Fruit fly (Drosophila melanogaster): ENCODE measurements around the gene GluRS-m.

Gene GluRS-m

DNA sequence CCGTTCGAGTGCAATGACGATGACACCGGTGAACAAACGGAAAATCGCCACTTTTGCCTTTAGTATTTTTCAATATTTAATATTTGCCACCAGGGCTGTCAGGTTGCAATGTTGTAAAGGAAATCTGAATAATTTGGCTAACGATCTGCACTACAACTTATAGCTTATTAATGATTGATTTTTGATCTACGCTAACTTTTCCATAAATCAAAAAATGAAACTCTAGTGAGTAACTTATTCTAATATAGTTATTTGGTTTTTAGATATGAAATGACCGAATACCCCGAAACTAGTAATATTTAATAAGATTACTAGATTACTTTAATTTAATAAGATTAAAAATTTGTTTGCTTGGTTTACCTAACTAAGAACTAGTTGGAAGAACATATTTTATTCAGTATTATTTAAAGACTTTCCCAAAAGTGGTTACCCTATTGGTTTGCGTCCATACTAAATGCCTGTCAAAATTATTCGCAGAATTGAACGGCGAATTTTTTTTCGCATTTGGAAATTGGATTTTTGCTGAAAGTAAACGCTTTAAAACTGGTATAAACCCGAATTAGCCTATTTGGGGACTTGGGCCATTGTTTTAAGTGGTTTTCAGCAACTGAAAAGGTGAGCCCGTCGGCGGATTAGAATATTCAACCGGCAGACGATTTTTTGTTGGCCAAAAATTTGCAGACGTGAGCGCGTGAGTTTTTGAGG lies 30.9 kb downstream of the GluRS-m start, which contains the start of the genes Agpat3 and RAF2 (continued):
- peak; percentile 57 for TF ChIP-seq CG7839 (tag; optimal IDR thresholded peaks at IDR 0.05)
- no peak for TF ChIP-seq CG3281 (GFP tag; optimal IDR thresholded peaks at IDR 0.05)
- peak; percentile 13 for TF ChIP-seq Nf-YC (tag; optimal IDR thresholded peaks at IDR 0.05)
- TF ChIP-seq gfzf (GFP tag; optimal IDR thresholded peaks at IDR 0.05) = peak; percentile 80
- TF ChIP-seq bcd (GFP tag; optimal IDR thresholded peaks at IDR 0.05) = peak; percentile 36
- TF ChIP-seq CG12391 (tag; optimal IDR thresholded peaks at IDR 0.05) = peak; percentile 73
- TF ChIP-seq pnt (GFP tag; optimal IDR thresholded peaks at IDR 0.05) = no peak
- TF ChIP-seq chif (GFP tag; optimal IDR thresholded peaks at IDR 0.05) = peak; percentile 21 to 28
- TF ChIP-seq NC2β (GFP tag; optimal IDR thresholded peaks at IDR 0.05) = no peak
- TF ChIP-seq CG14710 (tag; optimal IDR thresholded peaks at IDR 0.05) = peak; percentile 76
- TF ChIP-seq NFAT (GFP tag; IDR thresholded peaks at IDR 0.05) = 0 out of 2 replicates have a peak, but pooled peaks have one; percentile 12
- TF ChIP-seq MBD-R2 (GFP tag; IDR thresholded peaks at IDR 0.05) = peak; percentile 25
- no peak for TF ChIP-seq CG7372 (GFP tag; IDR thresholded peaks at IDR 0.05)
- peak in 2 of 3 experiments; percentile 36 to 59 for TF ChIP-seq lola (GFP tag; optimal IDR thresholded peaks at IDR 0.05)
- peak; percentile 38 for TF ChIP-seq sens (GFP tag)
- peak; percentile 42 for TF ChIP-seq mam (GFP tag; optimal IDR thresholded peaks at IDR 0.05)
- TF ChIP-seq Hr3 (GFP tag; optimal IDR thresholded peaks at IDR 0.05) = peak; percentile 67
- no peak for TF ChIP-seq CG6175 (GFP tag; IDR thresholded peaks at IDR 0.05)
- no peak for TF ChIP-seq hkb (optimal IDR thresholded peaks at IDR 0.05)
- TF ChIP-seq hkb (GFP tag; IDR thresholded peaks at IDR 0.05) = no peak
- peak; percentile 64 for TF ChIP-seq CG6689 (GFP tag; IDR thresholded peaks at IDR 0.05)
- peak; percentile 11 for TF ChIP-seq CG15696 (tag; optimal IDR thresholded peaks at IDR 0.05)
- TF ChIP-seq BEAF-32 (GFP tag; optimal IDR thresholded peaks at IDR 0.05) = peak; percentile 37
- peak; percentile 6 for TF ChIP-seq CG8944 (GFP tag; optimal IDR thresholded peaks at IDR 0.05)
- no peak for TF ChIP-seq CG10274 (GFP tag; optimal IDR thresholded peaks at IDR 0.05)
- TF ChIP-seq disco-r (GFP tag; optimal IDR thresholded peaks at IDR 0.05) = no peak
- peak; percentile 34; the same call in 1 of the 3 replicates for TF ChIP-seq ken (GFP tag; IDR thresholded peaks at IDR 0.05)
- peak; percentile 32 for TF ChIP-seq Sox100B (GFP tag; optimal IDR thresholded peaks at IDR 0.05)
- TF ChIP-seq CG6683 (GFP tag; optimal IDR thresholded peaks at IDR 0.05) = no peak
- TF ChIP-seq phol (tag; optimal IDR thresholded peaks at IDR 0.05) = peak; percentile 60
- no peak for TF ChIP-seq CG18011 (GFP tag; optimal IDR thresholded peaks at IDR 0.05)
- TF ChIP-seq al (GFP tag; IDR thresholded peaks at IDR 0.05) = peak; percentile 42
- peak; percentile 34 for TF ChIP-seq CG15601 (tag; optimal IDR thresholded peaks at IDR 0.05)
- TF ChIP-seq eve (GFP tag; optimal IDR thresholded peaks at IDR 0.05) = no peak
- peak; percentile 10 for TF ChIP-seq gsb-n (tag; optimal IDR thresholded peaks at IDR 0.05)
- peak; percentile 53; the same call in 1 of the 3 replicates for TF ChIP-seq CG11695 (GFP tag; IDR thresholded peaks at IDR 0.05)
- peak; percentile 44 for TF ChIP-seq pzg (GFP tag; optimal IDR thresholded peaks at IDR 0.05)
- no peak for TF ChIP-seq CG11723 (GFP tag; optimal IDR thresholded peaks at IDR 0.05)
- TF ChIP-seq CG2678 (tag; optimal IDR thresholded peaks at IDR 0.05) = peak; percentile 50
- TF ChIP-seq Nf-YB (GFP tag; optimal IDR thresholded peaks at IDR 0.05) = peak; percentile 6
- TF ChIP-seq NfI (GFP tag; optimal IDR thresholded peaks at IDR 0.05) = peak; percentile 43
- no peak for TF ChIP-seq wek (GFP tag; optimal IDR thresholded peaks at IDR 0.05)
- no peak for TF ChIP-seq CG7963 (GFP tag; IDR thresholded peaks at IDR 0.05; ENCODE audit: partially characterized antibody)
- peak; percentile 47 for TF ChIP-seq az2 (GFP tag; optimal IDR thresholded peaks at IDR 0.05)
- peak; percentile 3 for TF ChIP-seq Sin3A (optimal IDR thresholded peaks at IDR 0.05)
- no peak; the same call in 1 of the 2 replicates for TF ChIP-seq peb (GFP tag; IDR thresholded peaks at IDR 0.05)
- peak; percentile 20 for TF ChIP-seq CHES-1-like (GFP tag; optimal IDR thresholded peaks at IDR 0.05)
- TF ChIP-seq stc (GFP tag; IDR thresholded peaks at IDR 0.05) = no peak
- no peak for TF ChIP-seq knrl (GFP tag; IDR thresholded peaks at IDR 0.05; ENCODE audit: partially characterized antibody)

All from whole organism, embryonic.